Worm (Caenorhabditis elegans) whole organism, early embryonic: ENCODE measurements around the gene K09A11.1.

Experiments
- B0310.2 ChIP-seq: sonication (generic microtip); optimal IDR thresholded peaks from 2 replicates; lab custom pipeline; 2016; ENCODE audit warnings: mild to moderate bottlenecking, missing genetic modification characterization, missing compliant biosample characterization
- aly-1 ChIP-seq: sonication (generic microtip); optimal IDR thresholded peaks from 2 replicates; lab custom pipeline; 2016; ENCODE audit warnings: missing genetic modification characterization, missing compliant biosample characterization
- ama-1 ChIP-seq: fragments of 150-350 bp; optimal IDR thresholded peaks from 2 replicates; lab custom pipeline; 2014
- ets-7 ChIP-seq: sonication (generic microtip); optimal IDR thresholded peaks from 2 replicates; lab custom pipeline; 2016; ENCODE audit warnings: missing genotype, missing genetic modification characterization, missing compliant biosample characterization
- flt-1 ChIP-seq: fragments of 200-800 bp; sonication (Bioruptor generic); IDR thresholded peaks from 2 replicates; pipeline ENCODE4 v1.3.6; 2022; ENCODE audit warnings: missing genetic modification characterization, missing compliant biosample characterization
- hmbx-1 ChIP-seq: sonication (generic microtip); optimal IDR thresholded peaks from 2 replicates; lab custom pipeline; 2016; ENCODE audit warnings: mild to moderate bottlenecking, missing genetic modification characterization, missing compliant biosample characterization
- hmg-4 ChIP-seq: fragments of 200-800 bp; sonication (Bioruptor generic); optimal IDR thresholded peaks from 2 replicates; lab custom pipeline; 2018; ENCODE audit warnings: mild to moderate bottlenecking, missing genetic modification characterization, missing compliant biosample characterization
- pes-1 ChIP-seq: fragments of 200-800 bp; sonication (Bioruptor generic); IDR thresholded peaks from 2 replicates; pipeline ENCODE4 v1.3.6; 2022; ENCODE audit warnings: missing genetic modification reagents, missing genetic modification characterization, missing compliant biosample characterization
- tbx-11 ChIP-seq: fragments of 200-800 bp; sonication (Bioruptor generic); IDR thresholded peaks from 2 replicates; pipeline ENCODE4 v1.3.6; 2022; ENCODE audit warnings: missing genetic modification characterization, missing compliant biosample characterization
- tra-4 ChIP-seq: sonication (generic microtip); optimal IDR thresholded peaks from 2 replicates; lab custom pipeline; 2017; ENCODE audit warnings: missing genetic modification characterization, missing compliant biosample characterization

ce11 chrX:13290531-13290930 is 28.2 kb downstream of the K09A11.1 start, which contains the start of gene R04D3.3:
- TF ChIP-seq pes-1 = no peak
- TF ChIP-seq ama-1 (lab: Kevin White, UChicago) = no peak
- no peak for TF ChIP-seq flt-1 (GFP tag; lab: Robert Waterston, UW)
- no peak for TF ChIP-seq tra-4 (tag; lab: Kevin White, UChicago)
- no peak for TF ChIP-seq B0310.2
- TF ChIP-seq tbx-11 (GFP tag; lab: Robert Waterston, UW) = no peak
- no peak for TF ChIP-seq ets-7
- no peak for TF ChIP-seq hmg-4 (GFP tag; lab: Kevin White, UChicago)
- no peak for TF ChIP-seq aly-1 (tag; lab: Kevin White, UChicago)
- TF ChIP-seq hmbx-1 (tag; lab: Kevin White, UChicago) = no peak
